Fruit fly (Drosophila melanogaster): Measurements from ENCODE around the gene Hml.

Hml gene

dm6 chr3L:13865484-13865883 lies 19.6 kb downstream of the Hml start (continued):
- peak; percentile 55 for TF ChIP-seq slp2 (GFP tag; optimal IDR thresholded peaks at IDR 0.05)
- peak; percentile 69 for TF ChIP-seq CG17186 (GFP tag; optimal IDR thresholded peaks at IDR 0.05)
- no peak for TF ChIP-seq jigr1 (GFP tag; IDR thresholded peaks at IDR 0.05)
- no peak for TF ChIP-seq Taf1 (GFP tag; IDR thresholded peaks at IDR 0.05)
- peak; percentile 59 for TF ChIP-seq CG7839 (tag; optimal IDR thresholded peaks at IDR 0.05)
- no peak for TF ChIP-seq unc-4 (GFP tag; IDR thresholded peaks at IDR 0.05; ENCODE audit: partially characterized antibody)
- no peak for TF ChIP-seq CG7963 (GFP tag; IDR thresholded peaks at IDR 0.05; ENCODE audit: partially characterized antibody)
- peak; percentile 59 for TF ChIP-seq run (tag; optimal IDR thresholded peaks at IDR 0.05)
- TF ChIP-seq Meics (GFP tag; optimal IDR thresholded peaks at IDR 0.05) = no peak
- TF ChIP-seq CG10274 (GFP tag; optimal IDR thresholded peaks at IDR 0.05) = peak; percentile 34
- no peak for TF ChIP-seq Hr39 (optimal IDR thresholded peaks at IDR 0.05)
- TF ChIP-seq CG17829 (tag; optimal IDR thresholded peaks at IDR 0.05) = peak; percentile 68
- TF ChIP-seq Bgb (GFP tag; IDR thresholded peaks at IDR 0.05; ENCODE audit: partially characterized antibody) = no peak
- no peak for TF ChIP-seq ci (GFP tag; IDR thresholded peaks at IDR 0.05)
- TF ChIP-seq zf30C (GFP tag; optimal IDR thresholded peaks at IDR 0.05) = no peak
- peak; percentile 31 for TF ChIP-seq Hsf (GFP tag; optimal IDR thresholded peaks at IDR 0.05)
- TF ChIP-seq btn (GFP tag; optimal IDR thresholded peaks at IDR 0.05) = peak; percentile 59
- TF ChIP-seq ato (GFP tag; IDR thresholded peaks at IDR 0.05; ENCODE audit: partially characterized antibody) = no peak
- peak; percentile 77 for TF ChIP-seq gem (tag; optimal IDR thresholded peaks at IDR 0.05)
- no peak for TF ChIP-seq CG10321 (GFP tag; IDR thresholded peaks at IDR 0.05)
- TF ChIP-seq amos (GFP tag; IDR thresholded peaks at IDR 0.05; ENCODE audit: partially characterized antibody) = no peak
- TF ChIP-seq pan (optimal IDR thresholded peaks at IDR 0.05) = no peak
- TF ChIP-seq pan (GFP tag; optimal IDR thresholded peaks at IDR 0.05 in 1 of 2, IDR thresholded peaks at IDR 0.05 in 1 of 2) = no peak
- TF ChIP-seq PHDP (tag; optimal IDR thresholded peaks at IDR 0.05) = peak; percentile 84
- peak; percentile 48 for TF ChIP-seq phol (tag; optimal IDR thresholded peaks at IDR 0.05)
- TF ChIP-seq CG2678 (tag; optimal IDR thresholded peaks at IDR 0.05) = peak; percentile 86
- TF ChIP-seq CG14667 (GFP tag; IDR thresholded peaks at IDR 0.05) = no peak
- no peak for TF ChIP-seq sim (GFP tag; IDR thresholded peaks at IDR 0.05)
- TF ChIP-seq knrl (GFP tag; IDR thresholded peaks at IDR 0.05; ENCODE audit: partially characterized antibody) = no peak
- no peak for TF ChIP-seq B-H2 (GFP tag; optimal IDR thresholded peaks at IDR 0.05)
- TF ChIP-seq CG4328 (GFP tag; optimal IDR thresholded peaks at IDR 0.05) = peak; percentile 19
- peak; percentile 88 for TF ChIP-seq fd102C (GFP tag; optimal IDR thresholded peaks at IDR 0.05)
- no peak for TF ChIP-seq CG13775 (GFP tag; optimal IDR thresholded peaks at IDR 0.05)
- no peak for TF ChIP-seq nom (GFP tag; optimal IDR thresholded peaks at IDR 0.05)
- TF ChIP-seq CG9609 (GFP tag; optimal IDR thresholded peaks at IDR 0.05) = peak; percentile 5
- peak; percentile 86 for TF ChIP-seq CG4707 (GFP tag; optimal IDR thresholded peaks at IDR 0.05)
- TF ChIP-seq cg (GFP tag; optimal IDR thresholded peaks at IDR 0.05) = peak; percentile 5
- peak in 1 of 2 experiments; percentile 88 for TF ChIP-seq bsh (GFP tag; optimal IDR thresholded peaks at IDR 0.05)
- TF ChIP-seq CG33213 (GFP tag; optimal IDR thresholded peaks at IDR 0.05) = peak; percentile 24
- TF ChIP-seq Oaz (GFP tag; IDR thresholded peaks at IDR 0.05) = no peak
- TF ChIP-seq CG7745 (tag; optimal IDR thresholded peaks at IDR 0.05) = no peak
- no peak for TF ChIP-seq CG14014 (GFP tag; IDR thresholded peaks at IDR 0.05)
- TF ChIP-seq CG11695 (GFP tag; IDR thresholded peaks at IDR 0.05) = peak; percentile 33; the same call in 1 of the 3 replicates
- TF ChIP-seq CG13123 (GFP tag; optimal IDR thresholded peaks at IDR 0.05) = peak; percentile 47
- TF ChIP-seq dmrt11E (tag; optimal IDR thresholded peaks at IDR 0.05) = peak; percentile 95
- no peak for TF ChIP-seq zfh2 (GFP tag; optimal IDR thresholded peaks at IDR 0.05)
- peak; percentile 93 for TF ChIP-seq CG1603 (tag; optimal IDR thresholded peaks at IDR 0.05)
- TF ChIP-seq CG11093 (GFP tag; IDR thresholded peaks at IDR 0.05) = no peak
- no peak for TF ChIP-seq emc (GFP tag; optimal IDR thresholded peaks at IDR 0.05)
- TF ChIP-seq Poxn (GFP tag; IDR thresholded peaks at IDR 0.05) = no peak
- no peak for TF ChIP-seq Aef1 (GFP tag; IDR thresholded peaks at IDR 0.05)
